Fruit fly (Drosophila melanogaster) whole organism, wandering third instar larva: ENCODE data around the gene Ubc6.

Source experiments
- Abd-B ChIP-seq: fragments of >200 bp; optimal IDR thresholded peaks from 2 replicates; lab custom pipeline; 2017; ENCODE audit warnings: missing biosample characterization, missing genetic modification characterization
- CG32264 ChIP-seq: fragments of 200-800 bp; sonication (Bioruptor generic); optimal IDR thresholded peaks from 2 replicates; lab custom pipeline; 2016; ENCODE audit warnings: missing biosample characterization, missing genetic modification characterization
- CG9705 ChIP-seq: fragments of 200-800 bp; sonication (Bioruptor generic); optimal IDR thresholded peaks from 2 replicates; lab custom pipeline; 2018; ENCODE audit warnings: missing biosample characterization, mild to moderate bottlenecking, missing genetic modification characterization
- Dfd ChIP-seq: fragments of >200 bp; optimal IDR thresholded peaks from 2 replicates; lab custom pipeline; 2017; ENCODE audit warnings: missing biosample characterization, missing genetic modification characterization
- Dif ChIP-seq: fragments of 200-275, 200-300 bp; sonication (Bioruptor generic); optimal IDR thresholded peaks from 2 replicates; lab custom pipeline; 2018; ENCODE audit warnings: missing biosample characterization, missing genetic modification characterization; ENCODE audit not compliant: partially characterized antibody
- GATAd ChIP-seq: sonication (Bioruptor generic); optimal IDR thresholded peaks from 2 replicates; lab custom pipeline; 2016; ENCODE audit warnings: missing biosample characterization, missing genetic modification characterization
- HLH106 ChIP-seq: fragments of 200-800 bp; optimal IDR thresholded peaks from 3 replicates; lab custom pipeline; 2019; ENCODE audit warnings: missing biosample characterization, mild to moderate bottlenecking, missing genetic modification characterization, moderate library complexity
- Hnf4 ChIP-seq: fragments of 200-800 bp; sonication (Bioruptor generic); optimal IDR thresholded peaks from 2 replicates; lab custom pipeline; 2016; ENCODE audit warnings: missing biosample characterization, mild to moderate bottlenecking, missing genetic modification characterization
- Hr83 ChIP-seq: fragments of 200-300 bp; sonication (Bioruptor generic); optimal IDR thresholded peaks from 2 replicates; lab custom pipeline; 2016; ENCODE audit warnings: missing biosample characterization, mild to moderate bottlenecking, missing genetic modification characterization, moderate library complexity; ENCODE audit not compliant: poor library complexity, severe bottlenecking
- Jra ChIP-seq: sonication (Bioruptor generic); optimal IDR thresholded peaks from 2 replicates; lab custom pipeline; 2016; ENCODE audit warnings: missing biosample characterization, missing genetic modification characterization
- Mio ChIP-seq: sonication (Bioruptor generic); optimal IDR thresholded peaks from 2 replicates; lab custom pipeline; 2016; ENCODE audit warnings: missing biosample characterization, missing genetic modification characterization
- Myc ChIP-seq: fragments of >200 bp; optimal IDR thresholded peaks from 2 replicates; lab custom pipeline; 2017
- N ChIP-seq: fragments of >200 bp; optimal IDR thresholded peaks from 2 replicates; lab custom pipeline; 2018; ENCODE audit warnings: missing biosample characterization, missing external identifiers, missing genetic modification characterization
- OdsH ChIP-seq: fragments of 200-800 bp; sonication (Bioruptor generic); optimal IDR thresholded peaks from 2 replicates; lab custom pipeline; 2016; ENCODE audit warnings: missing biosample characterization, mild to moderate bottlenecking, missing genetic modification characterization
- Rel ChIP-seq, 2 experiments: fragments of 200-800 bp; sonication (Bioruptor generic) in 1 of 2; optimal IDR thresholded peaks; 2 replicates in 1 of 2; 3 replicates in 1 of 2; lab custom pipeline; 2016 to 2019; ENCODE audit warnings: mild to moderate bottlenecking in 2 of 2, missing biosample characterization in 2 of 2, missing genetic modification characterization in 2 of 2, moderate library complexity in 1 of 2
- Sp1 ChIP-seq: fragments of 200-800 bp; sonication (Bioruptor generic); optimal IDR thresholded peaks from 3 replicates; lab custom pipeline; 2019; ENCODE audit warnings: missing biosample characterization, mild to moderate bottlenecking, missing genetic modification characterization, moderate library complexity
- Vsx2 ChIP-seq: fragments of 200-300, 225-300 bp; sonication (Bioruptor generic); optimal IDR thresholded peaks from 2 replicates; lab custom pipeline; 2018; ENCODE audit warnings: missing biosample characterization, missing genetic modification characterization; ENCODE audit not compliant: partially characterized antibody
- br ChIP-seq: fragments of 200-800 bp; sonication (Bioruptor generic); optimal IDR thresholded peaks from 2 replicates; lab custom pipeline; 2016; ENCODE audit warnings: missing biosample characterization, missing genetic modification characterization
- dl ChIP-seq, 2 experiments: fragments of 175-275, 200-275 bp in 1 of 2; fragments of 200-275 bp in 1 of 2; sonication (Bioruptor generic); optimal IDR thresholded peaks; lab custom pipeline; 2018; ENCODE audit warnings: mild to moderate bottlenecking in 2 of 2, missing biosample characterization in 2 of 2, missing genetic modification characterization in 2 of 2, moderate library complexity in 2 of 2; ENCODE audit not compliant: partially characterized antibody in 2 of 2, insufficient read depth in 1 of 2
- dmrt93B ChIP-seq: fragments of 200-800 bp; sonication (Bioruptor generic); optimal IDR thresholded peaks from 2 replicates; lab custom pipeline; 2018; ENCODE audit warnings: missing biosample characterization, mild to moderate bottlenecking, missing genetic modification characterization
- ey ChIP-seq: fragments of 200-800 bp; sonication (Bioruptor generic); optimal IDR thresholded peaks from 2 replicates; lab custom pipeline; 2016; ENCODE audit warnings: missing biosample characterization, missing genetic modification characterization
- foxo ChIP-seq, 2 experiments: fragments of 200-800 bp; sonication (Bioruptor generic); optimal IDR thresholded peaks; 2 replicates in 1 of 2; 3 replicates in 1 of 2; lab custom pipeline; 2016 to 2017; ENCODE audit warnings: missing biosample characterization in 2 of 2, missing genetic modification characterization in 2 of 2
- fru ChIP-seq: fragments of 200-800 bp; sonication (Bioruptor generic); optimal IDR thresholded peaks from 3 replicates; lab custom pipeline; 2016; ENCODE audit warnings: missing biosample characterization, mild to moderate bottlenecking, missing genetic modification characterization
- h ChIP-seq: fragments of 200-800 bp; sonication (Bioruptor generic); optimal IDR thresholded peaks from 3 replicates; lab custom pipeline; 2016; ENCODE audit warnings: missing biosample characterization, mild to moderate bottlenecking, missing genetic modification characterization
- jim ChIP-seq: fragments of 175-275, 200-325 bp; sonication (Bioruptor generic); optimal IDR thresholded peaks from 2 replicates; lab custom pipeline; 2016; ENCODE audit warnings: missing biosample characterization, mild to moderate bottlenecking, missing genetic modification characterization
- lola ChIP-seq: fragments of >200 bp; optimal IDR thresholded peaks from 2 replicates; lab custom pipeline; 2017; ENCODE audit warnings: missing biosample characterization, missing genetic modification characterization
- rgr ChIP-seq: fragments of 200-800 bp; sonication (Bioruptor generic); optimal IDR thresholded peaks from 3 replicates; lab custom pipeline; 2016; ENCODE audit warnings: missing biosample characterization, mild to moderate bottlenecking, missing genetic modification characterization
- sage ChIP-seq: fragments of 200-800 bp; sonication (Bioruptor generic); optimal IDR thresholded peaks from 2 replicates; lab custom pipeline; 2016; ENCODE audit warnings: missing biosample characterization, mild to moderate bottlenecking, missing genetic modification characterization
- usp ChIP-seq: fragments of >200 bp; optimal IDR thresholded peaks from 2 replicates; lab custom pipeline; 2017; ENCODE audit warnings: missing biosample characterization, missing genetic modification characterization

Gene Ubc6

dm6 chr3R:4984132-4984531 lies 31.6 kb upstream of the Ubc6 start, which contains the start of gene CG14662:
TSS of gene CG14662 (minus strand) at chr3R:4984232.
- TF ChIP-seq dmrt93B (no peak), Jra (GFP tag; lab: Kevin White, UChicago) (no peak), Vsx2 (GFP tag; lab: Kevin White, UChicago) (no peak), fru (GFP tag; lab: Kevin White, UChicago) (no peak), jim (GFP tag; lab: Kevin White, UChicago) (no peak), CG9705 (GFP tag; lab: Kevin White, UChicago) (no peak), OdsH (GFP tag; lab: Kevin White, UChicago) (no peak), CG32264 (GFP tag; lab: Kevin White, UChicago) (no peak)

dm6 chr3R:4981076-4981593 lies 28.7 kb upstream of the Ubc6 start:
- TF ChIP-seq Mio (GFP tag; lab: Kevin White, UChicago) = no peak
- TF ChIP-seq Jra (GFP tag; lab: Kevin White, UChicago) = no peak
- no peak for TF ChIP-seq ey (GFP tag; lab: Kevin White, UChicago)
- no peak for TF ChIP-seq N (GFP tag; lab: Kevin White, UChicago)
- no peak for TF ChIP-seq Rel (GFP tag; optimal IDR thresholded peaks at IDR 0.05; lab: Kevin White, UChicago)
- no peak for TF ChIP-seq Rel (tag; optimal IDR thresholded peaks at IDR 0.05; lab: Kevin White, UChicago)
- no peak for TF ChIP-seq Dfd (GFP tag; lab: Kevin White, UChicago)
- no peak for TF ChIP-seq Hr83
- TF ChIP-seq Hnf4 (GFP tag; lab: Kevin White, UChicago) = no peak
- TF ChIP-seq HLH106 = no peak
- no peak for TF ChIP-seq OdsH (GFP tag; lab: Kevin White, UChicago)
- TF ChIP-seq dl (GFP tag; optimal IDR thresholded peaks at IDR 0.05; lab: Kevin White, UChicago; ENCODE audit: insufficient read depth in 1 of 2, partially characterized antibody in 2 of 2) = no peak
- no peak for TF ChIP-seq Myc
- TF ChIP-seq br (GFP tag; lab: Kevin White, UChicago) = no peak
- no peak for TF ChIP-seq Abd-B (GFP tag; lab: Kevin White, UChicago)
- no peak for TF ChIP-seq rgr (GFP tag; lab: Kevin White, UChicago)
- TF ChIP-seq Dif (GFP tag; lab: Kevin White, UChicago) = no peak
- TF ChIP-seq CG9705 (GFP tag; lab: Kevin White, UChicago) = no peak
- no peak for TF ChIP-seq lola (GFP tag; lab: Kevin White, UChicago)

- no peak for TF ChIP-seq OdsH (GFP tag; lab: Kevin White, UChicago)
- TF ChIP-seq Dfd (GFP tag; lab: Kevin White, UChicago) = no peak
- no peak for TF ChIP-seq Dif (GFP tag; lab: Kevin White, UChicago)
- TF ChIP-seq h = no peak
- no peak for TF ChIP-seq GATAd (GFP tag; lab: Kevin White, UChicago)
- TF ChIP-seq Hr83 = no peak
- TF ChIP-seq usp = no peak
- TF ChIP-seq rgr (GFP tag; lab: Kevin White, UChicago) = no peak
- no peak for TF ChIP-seq Sp1 (GFP tag; lab: Kevin White, UChicago)
Observed at dm6 chr3R:4980069-4980797, 27.8 kb upstream of the Ubc6 start.

dm6 chr3R:4979143-4979728 lies 26.8 kb upstream of the Ubc6 start:
- TF ChIP-seq fru (GFP tag; lab: Kevin White, UChicago) (peak; percentile 24), sage (no peak), foxo (GFP tag; optimal IDR thresholded peaks at IDR 0.05; lab: Kevin White, UChicago) (peak in 1 of 2 experiments; percentile 26)
